Worm (Caenorhabditis elegans) whole organism, young adult: ENCODE results near the gene glb-10.

Experiments
- B0019.2 ChIP-seq: fragments of 200-800 bp; sonication (Bioruptor generic); conservative IDR thresholded peaks from 2 replicates; pipeline ENCODE4 v1.3.6; 2022; ENCODE audit warnings: missing genetic modification reagents, missing genetic modification characterization, missing compliant biosample characterization
- F10E7.11 ChIP-seq: sonication (generic microtip); optimal IDR thresholded peaks from 2 replicates; lab custom pipeline; 2017; ENCODE audit warnings: mild to moderate bottlenecking, missing genetic modification characterization, moderate library complexity, missing compliant biosample characterization
- F33H1.4 ChIP-seq: fragments of 200-800 bp; sonication (Bioruptor generic); IDR thresholded peaks from 2 replicates; pipeline ENCODE4 v1.3.6; 2022; ENCODE audit warnings: missing genetic modification reagents, missing genetic modification characterization, missing compliant biosample characterization
- F37B4.10 ChIP-seq: fragments of 200-800 bp; sonication (Bioruptor generic); IDR thresholded peaks from 2 replicates; pipeline ENCODE4 v1.3.6; 2022; ENCODE audit warnings: missing genetic modification characterization, missing compliant biosample characterization
- F57C9.4 ChIP-seq: sonication (generic microtip); optimal IDR thresholded peaks from 2 replicates; lab custom pipeline; 2017; ENCODE audit warnings: mild to moderate bottlenecking, missing genetic modification characterization, missing compliant biosample characterization
- K12H6.12 ChIP-seq: fragments of 200-800 bp; sonication (Bioruptor generic); optimal IDR thresholded peaks from 2 replicates; lab custom pipeline; 2018; ENCODE audit warnings: mild to moderate bottlenecking, missing genetic modification characterization, missing compliant biosample characterization
- T07F8.4 ChIP-seq: sonication (generic microtip); optimal IDR thresholded peaks from 2 replicates; lab custom pipeline; 2016; ENCODE audit warnings: mild to moderate bottlenecking, missing genetic modification characterization, moderate library complexity, missing compliant biosample characterization
- Y95B8A.8 ChIP-seq: fragments of 200-800 bp; sonication (Bioruptor generic); IDR thresholded peaks from 2 replicates; pipeline ENCODE4 v1.3.6; 2022; ENCODE audit warnings: missing genetic modification reagents, missing genetic modification characterization, missing compliant biosample characterization
- aptf-2 ChIP-seq: fragments of 200-800 bp; sonication (Bioruptor generic); conservative IDR thresholded peaks from 2 replicates; pipeline ENCODE4 v1.3.6; 2022; ENCODE audit warnings: missing genetic modification reagents, missing genetic modification characterization, missing compliant biosample characterization
- bed-1 ChIP-seq: fragments of 200-800 bp; sonication (Bioruptor generic); IDR thresholded peaks from 2 replicates; pipeline ENCODE4 v1.3.6; 2022; ENCODE audit warnings: missing genetic modification reagents, missing genetic modification characterization, missing compliant biosample characterization
- ceh-91 ChIP-seq: fragments of 200-800 bp; sonication (Bioruptor generic); IDR thresholded peaks from 2 replicates; pipeline ENCODE4 v1.3.6; 2022; ENCODE audit warnings: missing genetic modification reagents, missing genetic modification characterization, missing compliant biosample characterization
- dpl-1 ChIP-seq: fragments of 150-350 bp; optimal IDR thresholded peaks from 2 replicates; lab custom pipeline; 2014; ENCODE audit warnings: missing biosample characterization, missing genetic modification reagents, missing genetic modification characterization
- egl-18 ChIP-seq: fragments of 200-800 bp; sonication (Bioruptor generic); IDR thresholded peaks from 2 replicates; pipeline ENCODE4 v1.3.6; 2022; ENCODE audit warnings: missing genetic modification reagents, missing genetic modification characterization, missing compliant biosample characterization
- egrh-3 ChIP-seq: fragments of 200-800 bp; sonication (Bioruptor generic); IDR thresholded peaks from 2 replicates; pipeline ENCODE4 v1.3.6; 2022; ENCODE audit warnings: missing genetic modification reagents, missing genetic modification characterization, missing compliant biosample characterization
- gei-17 ChIP-seq: fragments of 200-800 bp; sonication (Bioruptor generic); optimal IDR thresholded peaks from 2 replicates; lab custom pipeline; 2018; ENCODE audit warnings: mild to moderate bottlenecking, missing genetic modification characterization, missing compliant biosample characterization
- hlh-12 ChIP-seq: sonication (generic microtip); optimal IDR thresholded peaks from 2 replicates; lab custom pipeline; 2016; ENCODE audit warnings: missing genetic modification characterization, missing compliant biosample characterization
- let-607 ChIP-seq, 2 experiments: fragments of 200-800 bp in 1 of 2; sonication (Bioruptor generic) in 1 of 2; sonication (generic microtip) in 1 of 2; optimal IDR thresholded peaks; 2 replicates each; lab custom pipeline; 2016 to 2018; ENCODE audit warnings: mild to moderate bottlenecking in 2 of 2, missing compliant biosample characterization in 2 of 2, missing genetic modification characterization in 2 of 2, moderate library complexity in 2 of 2, missing genotype in 1 of 2
- lin-40 ChIP-seq: sonication (generic microtip); optimal IDR thresholded peaks from 2 replicates; lab custom pipeline; 2016; ENCODE audit warnings: missing genetic modification characterization, mild to moderate bottlenecking, missing compliant biosample characterization, missing genotype, missing genetic modification reagents
- mcd-1 ChIP-seq: fragments of 200-800 bp; sonication (Bioruptor generic); IDR thresholded peaks from 2 replicates; pipeline ENCODE4 v1.3.6; 2022; ENCODE audit warnings: missing genetic modification reagents, missing genetic modification characterization, missing compliant biosample characterization
- mel-28 ChIP-seq: sonication (generic microtip); optimal IDR thresholded peaks from 2 replicates; lab custom pipeline; 2016; ENCODE audit warnings: borderline replicate concordance, mild to moderate bottlenecking, missing genetic modification characterization, missing compliant biosample characterization
- nhr-179 ChIP-seq: sonication (generic microtip); optimal IDR thresholded peaks from 2 replicates; lab custom pipeline; 2016; ENCODE audit warnings: mild to moderate bottlenecking, missing genetic modification characterization, missing compliant biosample characterization
- nhr-80 ChIP-seq: sonication (generic microtip); optimal IDR thresholded peaks from 2 replicates; lab custom pipeline; 2016; ENCODE audit warnings: missing genetic modification characterization, missing compliant biosample characterization
- rec-8 ChIP-seq, 2 experiments: sonication (generic microtip); optimal IDR thresholded peaks; 2 replicates each; lab custom pipeline; 2016; ENCODE audit warnings: mild to moderate bottlenecking in 2 of 2, missing genetic modification characterization in 2 of 2, missing genetic modification reagents in 2 of 2, missing genotype in 2 of 2, missing biosample characterization in 1 of 2, missing compliant biosample characterization in 1 of 2, moderate library complexity in 1 of 2
- sdz-38 ChIP-seq: sonication (generic microtip); optimal IDR thresholded peaks from 2 replicates; lab custom pipeline; 2016; ENCODE audit warnings: missing genotype, missing genetic modification characterization, missing compliant biosample characterization
- snpc-1.1 ChIP-seq: sonication (generic microtip); optimal IDR thresholded peaks from 2 replicates; lab custom pipeline; 2017; ENCODE audit warnings: missing genetic modification characterization, mild to moderate bottlenecking, missing compliant biosample characterization, antibody characterized with exemption, moderate library complexity, missing genotype, missing genetic modification reagents; ENCODE audit not compliant: insufficient read depth
- snpc-3.4 ChIP-seq: sonication (generic microtip); optimal IDR thresholded peaks from 2 replicates; lab custom pipeline; 2017; ENCODE audit warnings: missing genetic modification characterization, mild to moderate bottlenecking, missing compliant biosample characterization, antibody characterized with exemption, moderate library complexity, missing genotype, missing genetic modification reagents
- tbp1 ChIP-seq: fragments of 200-800 bp; sonication (Bioruptor generic); optimal IDR thresholded peaks from 2 replicates; lab custom pipeline; 2018; ENCODE audit warnings: mild to moderate bottlenecking, missing genetic modification characterization, missing compliant biosample characterization
- ztf-22 ChIP-seq: fragments of 200-800 bp; sonication (Bioruptor generic); optimal IDR thresholded peaks from 2 replicates; lab custom pipeline; 2018; ENCODE audit warnings: mild to moderate bottlenecking, missing genetic modification characterization, moderate library complexity, missing compliant biosample characterization
- ztf-25 ChIP-seq: fragments of 200-800 bp; sonication (Bioruptor generic); IDR thresholded peaks from 2 replicates; pipeline ENCODE4 v1.3.6; 2022; ENCODE audit warnings: missing genetic modification reagents, missing genetic modification characterization, missing compliant biosample characterization
- ztf-3 ChIP-seq: fragments of 200-800 bp; sonication (Bioruptor generic); optimal IDR thresholded peaks from 2 replicates; lab custom pipeline; 2018; ENCODE audit warnings: mild to moderate bottlenecking, missing genetic modification characterization, missing compliant biosample characterization

glb-10 gene

ce11 chrII:6290047-6290582, 19.0 kb downstream of the glb-10 start, which contains the start of gene upb-1:
upb-1 (minus strand) TSS chrII:6290097.
- TF ChIP-seq mcd-1 (GFP tag; lab: Robert Waterston, UW) (no peak), nhr-80 (tag; lab: Kevin White, UChicago) (peak; percentile 32)
- TF ChIP-seq, all 124 proteins: peak for 1

- TF ChIP-seq tbp1 (GFP tag; lab: Kevin White, UChicago) = no peak
- TF ChIP-seq ztf-25 (GFP tag; lab: Robert Waterston, UW) = no peak
- TF ChIP-seq egl-18 (GFP tag; lab: Robert Waterston, UW) = no peak
These were observed 21.0 kb downstream of the glb-10 start for ce11 chrII:6288104-6288503.

ce11 chrII:6286865-6287264, 22.2 kb downstream of the glb-10 start, which contains the start of gene F13H8.6:
F13H8.6 (minus strand) TSS chrII:6286965.
- no peak for TF ChIP-seq K12H6.12 (tag; lab: Kevin White, UChicago)
- no peak for TF ChIP-seq ceh-91 (GFP tag; lab: Robert Waterston, UW)
- TF ChIP-seq gei-17 (GFP tag; lab: Kevin White, UChicago) = no peak
- no peak for TF ChIP-seq rec-8 (tag; optimal IDR thresholded peaks at IDR 0.05; lab: Kevin White, UChicago)
- no peak for TF ChIP-seq B0019.2 (GFP tag; lab: Robert Waterston, UW)
- TF ChIP-seq F57C9.4 = no peak
- TF ChIP-seq hlh-12 (tag; lab: Kevin White, UChicago) = no peak
- TF ChIP-seq aptf-2 = no peak
- no peak for TF ChIP-seq lin-40 (tag; lab: Kevin White, UChicago)
- TF ChIP-seq mel-28 (tag; lab: Kevin White, UChicago) = no peak
- no peak for TF ChIP-seq bed-1 (GFP tag; lab: Robert Waterston, UW)
- no peak for TF ChIP-seq ztf-22 (GFP tag; lab: Kevin White, UChicago)
- TF ChIP-seq egl-18 (GFP tag; lab: Robert Waterston, UW) = no peak
- no peak for TF ChIP-seq dpl-1
- TF ChIP-seq nhr-179 (tag; lab: Kevin White, UChicago) = no peak
- TF ChIP-seq snpc-1.1 (tag; lab: Kevin White, UChicago) = no peak
- TF ChIP-seq snpc-3.4 (tag; lab: Kevin White, UChicago) = no peak

ce11 chrII:6283074-6283473, 26.0 kb downstream of the glb-10 start, which contains the start of gene F13H8.1:
F13H8.1 (plus strand) TSS chrII:6283384.
- TF ChIP-seq snpc-1.1 (tag; lab: Kevin White, UChicago) (no peak), nhr-80 (tag; lab: Kevin White, UChicago) (peak; percentile 51)

ce11 chrII:6281903-6282302, 27.2 kb downstream of the glb-10 start:
- TF ChIP-seq nhr-80 (tag; lab: Kevin White, UChicago) (peak; percentile 13), F37B4.10 (GFP tag; lab: Robert Waterston, UW) (no peak), B0019.2 (GFP tag; lab: Robert Waterston, UW) (no peak), F33H1.4 (GFP tag; lab: Robert Waterston, UW) (no peak)
- TF ChIP-seq, all 124 proteins: peak for 1

ce11 chrII:6281002-6281401, 28.1 kb downstream of the glb-10 start, which contains the start of gene scly-1:
scly-1 (minus strand) TSS chrII:6281102.
- no peak for TF ChIP-seq sdz-38 (tag; lab: Kevin White, UChicago)
- TF ChIP-seq Y95B8A.8 (GFP tag; lab: Robert Waterston, UW) = no peak
- no peak for TF ChIP-seq F37B4.10 (GFP tag; lab: Robert Waterston, UW)
- TF ChIP-seq ztf-3 (GFP tag; lab: Kevin White, UChicago) = no peak
- TF ChIP-seq T07F8.4 (tag; lab: Kevin White, UChicago) = no peak
- TF ChIP-seq let-607 (tag; optimal IDR thresholded peaks at IDR 0.05; lab: Kevin White, UChicago) = no peak
- no peak for TF ChIP-seq egrh-3 (GFP tag; lab: Robert Waterston, UW)
- TF ChIP-seq F10E7.11 = no peak
- no peak for TF ChIP-seq nhr-80 (tag; lab: Kevin White, UChicago)
- TF ChIP-seq, all 124 proteins: peak for 0
